Fruit fly (Drosophila melanogaster) Kc167 (cell line): ENCODE results near the gene CG32243.

Experiments
- Sin3A ChIP-seq: fragments of >200 bp; optimal IDR thresholded peaks from 2 replicates; lab custom pipeline; 2018; ENCODE audit warnings: missing external identifiers
- h ChIP-seq: fragments of >200 bp; optimal IDR thresholded peaks from 3 replicates; lab custom pipeline; 2018; ENCODE audit warnings: missing external identifiers
- psq ChIP-seq: fragments of >200 bp; optimal IDR thresholded peaks from 2 replicates; lab custom pipeline; 2017; ENCODE audit warnings: missing external identifiers
- ttk ChIP-seq: sonication (Bioruptor generic); optimal IDR thresholded peaks from 2 replicates; lab custom pipeline; 2017; ENCODE audit warnings: missing external identifiers

- TF ChIP-seq h (lab: Kevin White, UChicago) (no peak), Sin3A (lab: Kevin White, UChicago) (no peak), ttk (no peak), psq (lab: Kevin White, UChicago) (no peak)
Observed at dm6 chr3L:4590051-4590450, 49.0 kb upstream of the CG32243 start.
